Worm (Caenorhabditis elegans) whole organism, L4 larva: ENCODE data around the gene C05G5.3.

Experiments
- aha-1 ChIP-seq: fragments of 150-350 bp; peaks from one replicate; lab custom pipeline; 2014; ENCODE audit warnings: missing biosample characterization, missing genetic modification characterization
- ceh-28 ChIP-seq: fragments of 150-350 bp; optimal IDR thresholded peaks from 2 replicates; lab custom pipeline; 2014; ENCODE audit warnings: missing biosample characterization, missing genetic modification reagents, missing genetic modification characterization
- nhr-237 ChIP-seq: sonication (generic microtip); optimal IDR thresholded peaks from 2 replicates; lab custom pipeline; 2017; ENCODE audit warnings: missing biosample characterization, missing genetic modification characterization
- saeg-2 ChIP-seq: fragments of 200-800 bp; sonication (Bioruptor generic); IDR thresholded peaks from 2 replicates; pipeline ENCODE4 v1.3.6; 2022; ENCODE audit warnings: missing genetic modification reagents, missing genetic modification characterization, missing compliant biosample characterization
- spr-1 ChIP-seq: sonication (generic microtip); optimal IDR thresholded peaks from 2 replicates; lab custom pipeline; 2016; ENCODE audit warnings: mild to moderate bottlenecking, missing genetic modification characterization, missing compliant biosample characterization

ce11 chrX:14740019-14740418 lies 11.8 kb downstream of the C05G5.3 start, which contains the start of gene C05G5.1:
- TF ChIP-seq spr-1 (tag; lab: Kevin White, UChicago) (no peak), saeg-2 (no peak), ceh-28 (no peak), aha-1 (tag; lab: Kevin White, UChicago) (no peak), nhr-237 (tag; lab: Kevin White, UChicago) (no peak)
